Worm (Caenorhabditis elegans) whole organism, L3 larva: Measurements from ENCODE around the gene K02E10.6.

Experiments used
- lsy-12 ChIP-seq: sonication (generic microtip); optimal IDR thresholded peaks from 2 replicates; lab custom pipeline; 2016; ENCODE audit warnings: mild to moderate bottlenecking, missing genetic modification characterization, missing compliant biosample characterization
- mdl-1 ChIP-seq: fragments of 150-350 bp; optimal IDR thresholded peaks from 2 replicates; lab custom pipeline; 2014; ENCODE audit warnings: missing biosample characterization, missing genetic modification characterization

DNA sequence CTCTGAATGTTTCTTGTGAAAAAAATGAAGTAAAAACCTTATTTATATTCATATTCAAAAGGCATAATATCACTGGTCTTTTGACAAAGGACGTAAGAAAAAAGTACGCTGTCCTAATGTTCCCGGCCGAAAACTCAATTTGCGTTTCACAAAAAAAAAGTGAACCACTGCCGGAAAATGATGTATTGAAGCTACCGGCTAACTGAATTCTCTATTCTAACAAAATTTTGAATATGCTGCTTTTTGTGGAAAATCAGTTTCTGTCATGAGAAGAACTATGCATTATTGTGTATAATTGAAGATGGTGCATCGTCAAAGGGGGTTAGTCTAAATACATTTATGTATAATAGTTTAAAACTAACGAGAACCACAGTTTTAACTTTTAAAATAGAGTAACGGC, 11.7 kb upstream of the K02E10.6 start:
- TF ChIP-seq lsy-12 (tag; lab: Kevin White, UChicago) (no peak), mdl-1 (tag; lab: Kevin White, UChicago) (no peak)
